Worm (Caenorhabditis elegans): ENCODE data around the gene F22B5.4.

The F22B5.4 gene

DNA sequence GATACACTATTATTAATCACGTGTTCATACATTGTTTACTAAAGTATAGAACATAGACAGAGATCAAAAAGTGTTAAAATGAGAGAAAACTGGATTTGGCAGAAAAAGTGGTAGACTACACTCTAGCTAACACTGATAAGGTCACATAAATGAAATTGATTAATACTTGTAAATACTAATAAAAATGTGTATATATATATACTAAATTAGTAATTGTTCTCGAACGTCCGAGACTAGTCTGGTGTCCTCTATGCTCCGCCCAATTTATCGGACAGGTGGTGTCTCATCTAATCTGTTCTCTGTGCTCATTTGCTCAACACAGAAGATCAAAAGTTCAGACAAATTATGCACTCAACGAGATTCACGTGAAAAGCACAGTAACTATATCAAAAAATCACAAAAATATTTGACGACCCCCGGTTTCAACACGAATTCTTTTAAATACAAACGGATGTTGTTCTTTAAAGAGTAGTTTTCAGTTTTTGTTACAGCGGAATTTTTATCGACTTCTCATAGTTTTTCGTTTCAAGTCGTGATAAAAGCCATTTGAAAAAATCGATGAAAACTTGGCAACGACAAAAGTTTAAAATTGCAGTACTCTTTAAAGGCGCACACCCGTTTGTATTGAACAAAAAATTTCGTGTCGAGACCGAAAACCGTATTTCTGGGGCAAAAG, 31.7 kb downstream of the F22B5.4 start:
- TF ChIP-seq nhr-6 (tag; optimal IDR thresholded peaks at IDR 0.05) (no peak), nhr-12 (tag; optimal IDR thresholded peaks at IDR 0.05) (no peak), elt-3 (tag; optimal IDR thresholded peaks at IDR 0.05) (no peak), ceh-82 (tag; optimal IDR thresholded peaks at IDR 0.05) (no peak), nhr-77 (tag; optimal IDR thresholded peaks at IDR 0.05) (no peak), ztf-11 (tag; optimal IDR thresholded peaks at IDR 0.05) (no peak), blmp-1 (tag; optimal IDR thresholded peaks at IDR 0.05; ENCODE audit: insufficient read depth) (no peak), ceh-16 (tag; optimal IDR thresholded peaks at IDR 0.05) (no peak), lsy-2 (tag; optimal IDR thresholded peaks at IDR 0.05) (peak in 1 of 2 experiments; percentile 24), crh-2 (tag; optimal IDR thresholded peaks at IDR 0.05) (peak; percentile 2), ama-1 (optimal IDR thresholded peaks at IDR 0.05) (no peak), nhr-23 (tag; optimal IDR thresholded peaks at IDR 0.05) (no peak), mdl-1 (tag; optimal IDR thresholded peaks at IDR 0.05) (no peak), F13H6.1 (tag; optimal IDR thresholded peaks at IDR 0.05) (peak; percentile 4), R02D3.7 (tag; optimal IDR thresholded peaks at IDR 0.05) (no peak), nhr-129 (tag; optimal IDR thresholded peaks at IDR 0.05) (peak; percentile 29), ztf-4 (tag; optimal IDR thresholded peaks at IDR 0.05) (peak; percentile 58), fos-1 (tag; optimal IDR thresholded peaks at IDR 0.05) (peak; percentile 5), nhr-21 (tag; optimal IDR thresholded peaks at IDR 0.05) (no peak), lin-11 (tag; optimal IDR thresholded peaks at IDR 0.05) (no peak), sma-9 (GFP tag; optimal IDR thresholded peaks at IDR 0.05) (peak; percentile 68), sma-9 (tag; optimal IDR thresholded peaks at IDR 0.05) (no peak), lin-13 (GFP tag; optimal IDR thresholded peaks at IDR 0.05) (no peak), unc-39 (tag; optimal IDR thresholded peaks at IDR 0.05) (no peak), unc-55 (GFP tag; optimal IDR thresholded peaks at IDR 0.05) (no peak), C34F6.9 (tag; optimal IDR thresholded peaks at IDR 0.05) (peak; percentile 41)

DNA sequence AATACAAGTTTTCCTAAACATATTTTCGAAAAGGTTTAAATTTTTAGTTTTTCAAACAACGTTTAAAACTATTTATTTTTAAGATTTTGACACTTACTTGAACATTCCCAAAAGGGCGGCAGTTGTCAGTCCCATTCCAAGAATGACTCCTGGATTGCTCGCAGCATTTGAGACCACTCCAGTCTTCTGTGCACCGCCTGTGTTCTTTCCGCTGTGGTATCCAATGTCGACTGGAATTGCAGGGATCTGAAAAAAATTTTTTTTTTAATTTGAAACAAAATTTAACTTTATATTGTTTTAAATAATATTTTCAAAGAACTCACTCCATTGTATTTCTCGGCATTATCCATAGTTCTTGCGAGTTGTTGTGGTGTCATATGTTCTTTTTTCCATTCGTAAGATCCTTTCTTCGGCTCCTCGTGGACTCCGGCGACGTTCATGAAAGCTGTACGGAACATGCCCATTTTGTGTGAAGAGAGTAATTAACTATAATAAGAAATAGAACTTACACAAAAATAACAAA, 32.3 kb downstream of the F22B5.4 start, which contains the start of gene M05D6.5:
Gene M05D6.5 (minus strand): TSS at position 473 of the 523 bp plus-strand sequence.
- TF ChIP-seq ama-1 (optimal IDR thresholded peaks at IDR 0.05) (peak; percentile 20), aly-2 (tag; optimal IDR thresholded peaks at IDR 0.05) (no peak), blmp-1 (tag; optimal IDR thresholded peaks at IDR 0.05; ENCODE audit: insufficient read depth) (no peak), ztf-4 (tag; optimal IDR thresholded peaks at IDR 0.05) (peak; percentile 67), dmd-4 (tag; optimal IDR thresholded peaks at IDR 0.05) (no peak)

- TF ChIP-seq nhr-6 (tag; optimal IDR thresholded peaks at IDR 0.05) (no peak), R02D3.7 (tag; optimal IDR thresholded peaks at IDR 0.05) (no peak), lin-39 (tag; optimal IDR thresholded peaks at IDR 0.05) (no peak), ztf-1 (GFP tag; conservative IDR thresholded peaks at IDR 0.05) (no peak), gmeb-1 (tag; optimal IDR thresholded peaks at IDR 0.05) (peak; percentile 40), nhr-237 (tag; optimal IDR thresholded peaks at IDR 0.05) (no peak), ztf-4 (tag; optimal IDR thresholded peaks at IDR 0.05) (no peak), nhr-129 (tag; optimal IDR thresholded peaks at IDR 0.05) (peak; percentile 51), elt-3 (tag; optimal IDR thresholded peaks at IDR 0.05) (no peak), C34F6.9 (tag; optimal IDR thresholded peaks at IDR 0.05) (peak; percentile 31), alr-1 (tag; optimal IDR thresholded peaks at IDR 0.05) (no peak), unc-62 (GFP tag; optimal IDR thresholded peaks at IDR 0.05) (no peak), ama-1 (optimal IDR thresholded peaks at IDR 0.05) (no peak), dmd-4 (tag; optimal IDR thresholded peaks at IDR 0.05) (no peak), ceh-82 (tag; optimal IDR thresholded peaks at IDR 0.05) (no peak), sma-9 (GFP tag; optimal IDR thresholded peaks at IDR 0.05) (no peak), sma-9 (tag; optimal IDR thresholded peaks at IDR 0.05) (no peak), mbf-1 (tag; optimal IDR thresholded peaks at IDR 0.05) (no peak), nhr-12 (tag; optimal IDR thresholded peaks at IDR 0.05) (no peak), ceh-16 (tag; optimal IDR thresholded peaks at IDR 0.05) (no peak), lin-13 (GFP tag; optimal IDR thresholded peaks at IDR 0.05) (no peak), skn-1 (tag; optimal IDR thresholded peaks at IDR 0.05) (no peak), mdl-1 (tag; optimal IDR thresholded peaks at IDR 0.05) (no peak), nhr-77 (tag; optimal IDR thresholded peaks at IDR 0.05) (no peak), F13H6.1 (tag; optimal IDR thresholded peaks at IDR 0.05) (peak; percentile 11), Y55F3AM.14 (GFP tag; optimal IDR thresholded peaks at IDR 0.05) (no peak), lsy-2 (tag; optimal IDR thresholded peaks at IDR 0.05) (peak in 1 of 2 experiments; percentile 84), nhr-21 (tag; optimal IDR thresholded peaks at IDR 0.05) (no peak), blmp-1 (tag; optimal IDR thresholded peaks at IDR 0.05; ENCODE audit: insufficient read depth) (no peak), fos-1 (tag; optimal IDR thresholded peaks at IDR 0.05) (peak; percentile 20), mab-5 (tag; optimal IDR thresholded peaks at IDR 0.05) (no peak), peb-1 (tag; optimal IDR thresholded peaks at IDR 0.05) (no peak), sem-4 (tag; optimal IDR thresholded peaks at IDR 0.05) (no peak), snpc-4 (tag; optimal IDR thresholded peaks at IDR 0.05) (no peak), nhr-23 (tag; optimal IDR thresholded peaks at IDR 0.05) (no peak), zag-1 (tag; optimal IDR thresholded peaks at IDR 0.05) (no peak), sma-3 (GFP tag; optimal IDR thresholded peaks at IDR 0.05) (no peak), crh-2 (tag; optimal IDR thresholded peaks at IDR 0.05) (peak; percentile 13), nhr-11 (tag; optimal IDR thresholded peaks at IDR 0.05) (peak; percentile 26)
These were observed 33.7 kb downstream of the F22B5.4 start for ce11 chrII:8483124-8483792.

All from whole organism, L2 larva.